Fruit fly (Drosophila melanogaster) ovary, adult (tissue): Measurements from ENCODE around the gene Tspo.

Experiments
- CG17801 ChIP-seq: fragments of 200-800 bp; optimal IDR thresholded peaks from 2 replicates; lab custom pipeline; 2019; ENCODE audit warnings: missing biosample characterization, mild to moderate bottlenecking, missing genetic modification characterization, moderate library complexity; ENCODE audit not compliant: partially characterized antibody

Gene Tspo

dm6 chr2L:559311-559710, at the start of gene Tspo:
Tspo (plus strand) TSS chr2L:559612.
- TF ChIP-seq CG17801 (GFP tag; lab: Kevin White, UChicago): no peak

- TF ChIP-seq CG17801 (GFP tag; lab: Kevin White, UChicago): no peak
These were observed 48.8 kb upstream of the Tspo start for dm6 chr2L:510534-511014.

- no peak for TF ChIP-seq CG17801 (GFP tag; lab: Kevin White, UChicago)
These were observed 47.4 kb upstream of the Tspo start for dm6 chr2L:512028-512427.

- no peak for TF ChIP-seq CG17801 (GFP tag; lab: Kevin White, UChicago)
These were observed 46.4 kb upstream of the Tspo start for dm6 chr2L:513035-513434.

DNA sequence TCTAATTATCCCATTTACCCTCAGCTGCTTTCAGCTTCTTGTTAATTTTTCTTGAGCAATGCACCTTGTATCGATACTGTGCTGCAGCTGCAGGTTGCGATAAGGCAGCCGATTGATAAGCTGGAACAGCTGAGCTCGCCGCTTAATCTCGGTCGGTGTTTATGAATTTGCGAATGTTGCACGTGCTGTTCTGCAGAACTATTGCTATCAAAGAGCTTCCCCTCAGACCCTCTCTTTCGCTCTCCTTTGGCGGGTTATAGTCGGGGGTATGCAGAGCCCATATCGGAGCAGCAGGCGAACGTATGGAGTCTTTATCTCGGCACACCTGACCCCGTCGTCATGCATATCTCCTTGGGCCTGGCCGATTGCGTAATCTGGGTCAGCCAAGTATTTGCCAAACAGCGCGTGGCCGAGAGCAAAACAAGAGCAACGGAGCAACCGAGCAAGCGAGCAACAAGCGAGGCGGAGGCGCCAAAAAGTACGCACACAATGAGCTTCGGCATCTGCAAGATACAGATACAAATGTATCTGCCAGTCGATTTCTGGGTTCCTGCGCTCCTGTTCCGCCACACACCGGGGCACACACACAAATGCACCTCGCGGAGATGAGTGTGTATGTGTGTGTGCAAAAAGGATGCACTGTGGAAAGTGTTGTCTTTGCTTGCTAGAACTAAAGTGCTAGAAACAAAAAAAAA, 45.1 kb upstream of the Tspo start:
- no peak for TF ChIP-seq CG17801 (GFP tag; lab: Kevin White, UChicago)

- TF ChIP-seq CG17801 (GFP tag; lab: Kevin White, UChicago): no peak
These were observed 43.1 kb upstream of the Tspo start for dm6 chr2L:516032-516993.

DNA sequence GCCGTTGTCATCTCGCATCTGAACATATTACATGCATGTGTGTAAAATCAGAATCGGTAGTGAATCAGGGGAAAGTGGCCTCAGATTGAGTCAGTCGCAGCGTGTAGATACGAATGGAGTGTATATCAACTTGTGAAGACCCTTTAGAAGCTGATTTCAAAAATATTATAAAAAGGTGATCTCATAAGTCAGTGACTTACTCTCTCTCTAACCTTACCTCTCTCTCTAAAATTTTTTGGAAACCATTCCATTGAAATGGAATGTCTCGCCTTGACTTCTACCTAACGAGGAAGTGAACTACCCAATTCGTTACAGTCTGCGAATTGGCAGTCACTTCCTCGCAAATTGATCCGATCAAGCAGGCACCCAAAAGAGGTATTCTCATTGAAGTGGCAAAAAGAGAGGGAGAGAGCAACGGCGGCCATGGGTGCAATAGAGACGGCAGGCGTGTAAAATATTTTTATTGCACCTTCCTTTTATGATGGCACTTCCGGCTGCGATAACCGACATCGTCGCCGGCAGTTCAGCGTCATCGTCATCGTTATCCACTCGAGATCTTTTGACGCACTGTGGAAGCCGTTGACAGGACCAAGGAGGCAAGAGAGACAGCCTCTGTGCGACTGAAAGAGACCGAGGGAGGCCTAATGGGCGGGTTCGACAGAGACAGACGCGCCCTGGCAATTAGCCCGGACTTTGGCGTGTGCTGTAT, 41.3 kb upstream of the Tspo start:
- no peak for TF ChIP-seq CG17801 (GFP tag; lab: Kevin White, UChicago)

DNA sequence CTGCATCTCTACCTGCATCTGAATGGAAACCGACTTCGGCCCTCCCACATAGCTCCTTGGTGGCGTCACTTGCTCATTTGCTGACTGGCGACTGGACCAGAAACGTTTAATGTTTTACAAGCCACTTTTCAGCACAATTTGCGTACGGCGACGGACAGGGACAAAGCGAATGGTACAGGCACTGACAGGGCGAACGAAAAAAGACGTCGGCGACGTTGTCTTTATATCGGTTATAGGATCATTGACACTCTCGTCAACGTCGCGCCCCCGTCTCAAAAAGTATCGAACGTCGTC, 40.8 kb upstream of the Tspo start:
- no peak for TF ChIP-seq CG17801 (GFP tag; lab: Kevin White, UChicago)

- TF ChIP-seq CG17801 (GFP tag; lab: Kevin White, UChicago): no peak
These were observed 40.2 kb upstream of the Tspo start for dm6 chr2L:518979-519891.

- peak; percentile 62 for TF ChIP-seq CG17801 (GFP tag; lab: Kevin White, UChicago)
These were observed 38.9 kb upstream of the Tspo start for dm6 chr2L:520331-521000.

- TF ChIP-seq CG17801 (GFP tag; lab: Kevin White, UChicago): no peak
These were observed 38.2 kb upstream of the Tspo start for dm6 chr2L:521001-521827.

DNA sequence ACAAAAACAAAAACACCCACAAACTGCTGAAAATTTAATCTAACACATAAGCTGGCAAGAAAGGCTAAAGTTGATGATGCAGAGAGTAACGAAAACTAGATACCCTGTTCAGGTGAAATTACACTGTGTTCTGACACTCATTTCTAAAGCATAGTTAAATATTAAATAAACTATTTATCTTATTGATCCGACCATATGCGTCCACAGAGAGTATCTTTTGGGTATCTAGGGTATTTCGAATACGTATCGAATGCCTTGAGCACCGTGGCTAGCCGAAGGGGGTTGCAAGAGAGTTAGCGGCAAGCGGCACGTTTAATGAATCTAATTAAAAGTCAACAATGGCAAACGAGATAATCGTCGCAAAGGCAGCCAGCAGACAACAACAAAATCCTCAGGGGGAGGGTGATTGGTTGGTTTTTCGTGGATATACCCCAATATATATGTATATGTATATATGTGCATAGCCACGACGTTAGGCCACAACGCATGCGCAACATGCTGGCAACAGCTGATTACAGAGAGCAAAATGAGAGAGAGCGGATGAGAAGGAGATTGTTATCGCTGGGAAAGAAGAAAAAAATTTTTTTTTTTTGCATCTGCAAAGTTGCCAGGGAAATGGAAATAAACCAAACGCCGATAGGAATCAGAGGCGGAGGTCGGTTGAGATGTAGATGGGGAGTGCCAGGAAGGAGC, 37.3 kb upstream of the Tspo start:
- no peak for TF ChIP-seq CG17801 (GFP tag; lab: Kevin White, UChicago)
